Fruit fly (Drosophila melanogaster): ENCODE data around the gene CG1724.

The CG1724 gene

dm6 chrX:21241796-21242208, 38.7 kb upstream of the CG1724 start (continued):
- TF ChIP-seq NfI (GFP tag; optimal IDR thresholded peaks at IDR 0.05) (no peak), slbo (GFP tag; IDR thresholded peaks at IDR 0.05) (no peak; the same call in 1 of the 2 replicates), CG16779 (GFP tag; IDR thresholded peaks at IDR 0.05) (no peak), Optix (GFP tag; IDR thresholded peaks at IDR 0.05) (peak; percentile 59), CG7556 (GFP tag; optimal IDR thresholded peaks at IDR 0.05) (peak; percentile 73), CG6175 (GFP tag; IDR thresholded peaks at IDR 0.05) (no peak), CG16863 (GFP tag; optimal IDR thresholded peaks at IDR 0.05) (no peak), NC2α (GFP tag; optimal IDR thresholded peaks at IDR 0.05) (peak; percentile 40), odd (GFP tag; optimal IDR thresholded peaks at IDR 0.05) (peak; percentile 37), CG34422 (GFP tag; IDR thresholded peaks at IDR 0.05) (peak; percentile 26; the same call in 1 of the 3 replicates), Opbp (GFP tag; IDR thresholded peaks at IDR 0.05; ENCODE audit: partially characterized antibody) (no peak), CG6254 (GFP tag; optimal IDR thresholded peaks at IDR 0.05) (no peak), Tbp (GFP tag; optimal IDR thresholded peaks at IDR 0.05) (no peak), crp (GFP tag; optimal IDR thresholded peaks at IDR 0.05) (peak in 1 of 2 experiments; percentile 13), CG14667 (GFP tag; IDR thresholded peaks at IDR 0.05) (no peak), Chrac-16 (GFP tag; optimal IDR thresholded peaks at IDR 0.05) (peak; percentile 4), CG8089 (GFP tag; optimal IDR thresholded peaks at IDR 0.05) (no peak), CG12236 (GFP tag; optimal IDR thresholded peaks at IDR 0.05) (peak; percentile 55), eve (GFP tag; optimal IDR thresholded peaks at IDR 0.05) (peak in 1 of 2 experiments; percentile 72), br (optimal IDR thresholded peaks at IDR 0.05) (no peak), CG3163 (GFP tag; optimal IDR thresholded peaks at IDR 0.05) (peak; percentile 13), CG4617 (GFP tag; optimal IDR thresholded peaks at IDR 0.05; ENCODE audit: borderline replicate concordance) (no peak), onecut (GFP tag; IDR thresholded peaks at IDR 0.05) (peak; percentile 33), insv (GFP tag; optimal IDR thresholded peaks at IDR 0.05) (no peak), zfh1 (GFP tag; IDR thresholded peaks at IDR 0.05) (peak; percentile 59; the same call in 1 of the 3 replicates), CG10462 (GFP tag; optimal IDR thresholded peaks at IDR 0.05) (peak; percentile 29), Eip74EF (GFP tag; optimal IDR thresholded peaks at IDR 0.05) (no peak), hth (optimal IDR thresholded peaks at IDR 0.05) (no peak), az2 (GFP tag; optimal IDR thresholded peaks at IDR 0.05) (peak; percentile 15), stc (GFP tag; IDR thresholded peaks at IDR 0.05) (peak; percentile 38; the same call in 1 of the 2 replicates), tap (tag; optimal IDR thresholded peaks at IDR 0.05) (peak; percentile 17), jing (GFP tag; optimal IDR thresholded peaks at IDR 0.05) (no peak), CG10366 (GFP tag; IDR thresholded peaks at IDR 0.05) (0 out of 2 replicates have a peak, but pooled peaks have one; percentile 12), zf30C (GFP tag; optimal IDR thresholded peaks at IDR 0.05) (no peak), trem (tag; optimal IDR thresholded peaks at IDR 0.05) (no peak), CG12071 (GFP tag; optimal IDR thresholded peaks at IDR 0.05) (peak; percentile 59), D19B (GFP tag; optimal IDR thresholded peaks at IDR 0.05) (no peak), Antp (GFP tag; optimal IDR thresholded peaks at IDR 0.05) (no peak), Spps (tag; optimal IDR thresholded peaks at IDR 0.05) (no peak), yki (optimal IDR thresholded peaks at IDR 0.05) (no peak), CG4820 (GFP tag; optimal IDR thresholded peaks at IDR 0.05) (no peak), CG5953 (GFP tag; IDR thresholded peaks at IDR 0.05) (no peak), CG10543 (GFP tag; optimal IDR thresholded peaks at IDR 0.05) (peak; percentile 68), tio (GFP tag; optimal IDR thresholded peaks at IDR 0.05) (peak; percentile 61), chif (GFP tag; optimal IDR thresholded peaks at IDR 0.05) (peak in 1 of 2 experiments; percentile 58), C15 (GFP tag; IDR thresholded peaks at IDR 0.05) (no peak), CG8765 (GFP tag; IDR thresholded peaks at IDR 0.05) (no peak), z (GFP tag; IDR thresholded peaks at IDR 0.05) (no peak), CG13296 (GFP tag; optimal IDR thresholded peaks at IDR 0.05) (peak; percentile 41), CG12391 (tag; optimal IDR thresholded peaks at IDR 0.05) (no peak), pb (GFP tag; optimal IDR thresholded peaks at IDR 0.05) (no peak), dpn (GFP tag; optimal IDR thresholded peaks at IDR 0.05) (peak in 1 of 2 experiments; percentile 38)

All from whole organism, embryonic.